Worm (Caenorhabditis elegans) whole organism, late embryonic: ENCODE measurements around the gene hil-6.

Source experiments
- ahr-1 ChIP-seq: sonication (generic microtip); optimal IDR thresholded peaks from 2 replicates; lab custom pipeline; 2016; ENCODE audit warnings: missing genetic modification characterization, missing compliant biosample characterization
- ama-1 ChIP-seq: fragments of 150-350 bp; optimal IDR thresholded peaks from 2 replicates; lab custom pipeline; 2014
- ceh-31 ChIP-seq: sonication (generic microtip); optimal IDR thresholded peaks from 2 replicates; lab custom pipeline; 2016; ENCODE audit warnings: missing genetic modification characterization, missing compliant biosample characterization
- ceh-9 ChIP-seq: sonication (generic microtip); optimal IDR thresholded peaks from 2 replicates; lab custom pipeline; 2016; ENCODE audit warnings: mild to moderate bottlenecking, missing genetic modification characterization, inconsistent platforms, missing compliant biosample characterization
- hlh-30 ChIP-seq: sonication (generic microtip); optimal IDR thresholded peaks from 2 replicates; lab custom pipeline; 2017; ENCODE audit warnings: antibody characterized with exemption, missing genetic modification characterization, missing compliant biosample characterization; ENCODE audit not compliant: insufficient read depth
- nfya-1 ChIP-seq: sonication (generic microtip); optimal IDR thresholded peaks from 2 replicates; lab custom pipeline; 2017; ENCODE audit warnings: missing genetic modification characterization, mild to moderate bottlenecking, missing compliant biosample characterization, antibody characterized with exemption, moderate library complexity
- odd-2 ChIP-seq: sonication (generic microtip); optimal IDR thresholded peaks from 2 replicates; lab custom pipeline; 2017; ENCODE audit warnings: antibody characterized with exemption, mild to moderate bottlenecking, missing genetic modification characterization, missing compliant biosample characterization
- pat-9 ChIP-seq: fragments of 200-800 bp; sonication (Bioruptor generic); optimal IDR thresholded peaks from 2 replicates; lab custom pipeline; 2018; ENCODE audit warnings: mild to moderate bottlenecking, missing genetic modification characterization, moderate library complexity, missing compliant biosample characterization
- pha-4 ChIP-seq: fragments of 150-350 bp; optimal IDR thresholded peaks from 2 replicates; lab custom pipeline; 2018; ENCODE audit warnings: missing biosample characterization, missing genetic modification reagents, missing genetic modification characterization
- ttx-3 ChIP-seq: sonication (generic microtip); optimal IDR thresholded peaks from 2 replicates; lab custom pipeline; 2016; ENCODE audit warnings: missing genetic modification reagents, missing genetic modification characterization, missing compliant biosample characterization
- unc-42 ChIP-seq: sonication (generic microtip); optimal IDR thresholded peaks from 2 replicates; lab custom pipeline; 2016; ENCODE audit warnings: missing genotype, missing genetic modification characterization, missing compliant biosample characterization

DNA sequence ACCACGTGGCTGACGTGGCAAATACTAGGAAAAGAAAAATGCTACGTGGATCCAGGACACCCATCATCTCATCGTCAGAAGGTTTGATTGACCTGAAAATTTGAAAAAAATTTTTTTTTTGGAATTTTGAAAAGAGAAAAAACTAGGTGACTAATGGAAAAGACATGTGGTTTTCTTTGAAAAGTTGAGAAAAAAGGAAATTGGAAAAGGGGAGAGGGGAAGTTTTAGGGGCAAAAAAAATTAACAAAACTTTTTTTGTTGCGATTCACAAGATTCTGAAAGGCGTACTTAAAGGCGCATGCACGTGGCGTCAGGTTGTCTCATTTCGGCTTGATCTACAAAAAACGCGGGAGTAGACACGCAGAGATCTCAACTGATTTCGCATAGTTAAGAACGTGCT, 41.5 kb upstream of the hil-6 start, which contains the start of gene Y40B10A.9:
- no peak for TF ChIP-seq pat-9 (tag; lab: Kevin White, UChicago)
- TF ChIP-seq ttx-3 (tag; lab: Kevin White, UChicago) = no peak
- no peak for TF ChIP-seq ahr-1
- TF ChIP-seq ceh-9 (tag; lab: Kevin White, UChicago) = no peak
- no peak for TF ChIP-seq nfya-1 (tag; lab: Kevin White, UChicago)
- TF ChIP-seq hlh-30 (tag; lab: Kevin White, UChicago) = no peak
- no peak for TF ChIP-seq pha-4 (tag; lab: Kevin White, UChicago)
- TF ChIP-seq unc-42 (tag; lab: Kevin White, UChicago) = no peak
- no peak for TF ChIP-seq ceh-31
- no peak for TF ChIP-seq ama-1 (lab: Kevin White, UChicago)
- TF ChIP-seq odd-2 (tag; lab: Kevin White, UChicago) = no peak
